Fruit fly (Drosophila melanogaster): Measurements from ENCODE around the gene Fbxl7.

DNA sequence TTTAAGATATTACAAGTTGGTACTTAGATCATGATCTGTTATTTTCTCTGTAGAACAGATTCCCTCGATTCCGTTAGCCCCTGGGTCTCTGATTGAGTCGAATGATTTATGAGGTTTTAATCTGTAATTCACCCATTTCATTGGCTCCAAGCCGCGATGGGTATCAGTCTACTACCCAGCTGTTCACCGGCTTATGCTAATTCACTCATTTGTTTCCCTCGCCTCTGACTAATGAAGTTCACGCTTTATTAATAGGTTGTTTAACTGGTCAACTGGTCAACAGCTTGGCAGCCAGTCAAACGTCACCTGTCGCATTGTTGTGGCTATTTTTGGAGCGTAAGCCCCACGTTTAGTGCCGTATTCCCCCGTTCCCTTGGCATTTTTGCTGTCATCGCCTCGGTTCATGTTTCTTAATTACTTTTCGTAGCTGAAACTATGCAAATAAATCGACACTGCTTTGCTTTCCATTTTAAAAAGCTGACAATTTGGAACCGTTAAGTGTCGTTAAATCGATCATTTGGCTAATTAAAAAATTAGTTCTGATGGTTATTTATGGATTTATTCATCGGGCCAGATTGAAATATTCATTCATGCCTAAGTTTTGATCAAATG, 47.8 kb upstream of the Fbxl7 start:
- TF ChIP-seq fru (GFP tag; optimal IDR thresholded peaks at IDR 0.05), result no peak
- TF ChIP-seq h (GFP tag; optimal IDR thresholded peaks at IDR 0.05), result no peak
- TF ChIP-seq GATAd (GFP tag; optimal IDR thresholded peaks at IDR 0.05), result no peak
- no peak for TF ChIP-seq dmrt93B (GFP tag; optimal IDR thresholded peaks at IDR 0.05)
- no peak for TF ChIP-seq Dfd (GFP tag; optimal IDR thresholded peaks at IDR 0.05)

Data from whole organism, wandering third instar larva.